Fruit fly (Drosophila melanogaster): ENCODE data around the gene CG15330.

DNA sequence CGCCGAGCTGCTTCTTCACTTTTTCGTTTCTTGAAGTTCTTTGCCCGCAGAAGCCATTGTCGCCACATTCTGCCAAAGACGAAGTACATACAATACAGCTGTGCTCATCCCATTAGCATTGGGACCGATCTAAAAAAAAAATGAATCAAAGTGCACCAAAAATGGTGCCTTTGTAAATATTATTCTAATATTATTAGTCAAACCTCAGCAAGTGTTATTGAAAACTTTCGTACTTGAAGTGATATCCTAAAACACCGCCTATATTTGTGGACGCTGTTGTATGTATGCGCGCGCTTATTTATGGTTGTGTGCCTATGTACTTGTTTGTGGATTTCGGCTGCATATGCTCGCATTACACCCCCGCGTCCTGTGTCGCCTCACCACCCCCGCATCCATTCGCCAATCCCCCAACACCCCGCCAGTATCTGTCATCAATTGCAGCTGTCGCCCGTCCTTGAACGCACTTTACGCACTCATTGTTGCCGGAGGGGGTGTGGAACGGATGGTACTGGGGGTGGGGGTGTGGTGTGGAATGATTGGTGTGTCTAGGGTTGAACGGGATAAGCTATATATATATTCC lies 16.6 kb downstream of the CG15330 start:
- no peak for TF ChIP-seq psq (optimal IDR thresholded peaks at IDR 0.05)
- no peak for TF ChIP-seq ttk (optimal IDR thresholded peaks at IDR 0.05)
- TF ChIP-seq h (optimal IDR thresholded peaks at IDR 0.05), result no peak
- no peak for TF ChIP-seq insv (optimal IDR thresholded peaks at IDR 0.05)
- TF ChIP-seq Myc (optimal IDR thresholded peaks at IDR 0.05), result no peak

Data from Kc167 (cell line).